Worm (Caenorhabditis elegans) whole organism, young adult: Measurements from ENCODE around the gene ZK381.62.
A peak's percentile ranks its signal among the peaks of the same experiment; 100 is the strongest.

Source experiments
- F39B2.1 ChIP-seq: fragments of 200-800 bp; sonication (Bioruptor generic); IDR thresholded peaks from 2 replicates; pipeline ENCODE4 v1.3.6; 2022; ENCODE audit warnings: missing genetic modification reagents, missing genetic modification characterization, missing compliant biosample characterization
- K11D2.4 ChIP-seq: fragments of 200-800 bp; sonication (Bioruptor generic); IDR thresholded peaks from 2 replicates; pipeline ENCODE4 v1.3.6; 2022; ENCODE audit warnings: missing genetic modification reagents, missing genetic modification characterization, missing compliant biosample characterization
- K12H6.12 ChIP-seq: fragments of 200-800 bp; sonication (Bioruptor generic); optimal IDR thresholded peaks from 2 replicates; lab custom pipeline; 2018; ENCODE audit warnings: mild to moderate bottlenecking, missing genetic modification characterization, missing compliant biosample characterization
- T26A5.8 ChIP-seq: sonication (generic microtip); optimal IDR thresholded peaks from 2 replicates; lab custom pipeline; 2016; ENCODE audit warnings: missing genetic modification characterization, missing compliant biosample characterization
- Y56A3A.18 ChIP-seq: fragments of 200-800 bp; sonication (Bioruptor generic); IDR thresholded peaks from 2 replicates; pipeline ENCODE4 v1.3.6; 2022; ENCODE audit warnings: missing genetic modification reagents, missing genetic modification characterization, missing compliant biosample characterization
- athp-1 ChIP-seq: sonication (generic microtip); optimal IDR thresholded peaks from 2 replicates; lab custom pipeline; 2017; ENCODE audit warnings: mild to moderate bottlenecking, missing genetic modification characterization, missing compliant biosample characterization
- attf-3 ChIP-seq: fragments of 200-800 bp; sonication (Bioruptor generic); conservative IDR thresholded peaks from 2 replicates; pipeline ENCODE4 v1.3.6; 2022; ENCODE audit warnings: missing genetic modification reagents, missing genetic modification characterization, missing compliant biosample characterization
- attf-5 ChIP-seq: fragments of 200-800 bp; sonication (Bioruptor generic); optimal IDR thresholded peaks from 2 replicates; lab custom pipeline; 2018; ENCODE audit warnings: mild to moderate bottlenecking, missing genetic modification characterization, missing compliant biosample characterization
- attf-6 ChIP-seq: fragments of 200-800 bp; sonication (Bioruptor generic); IDR thresholded peaks from 2 replicates; pipeline ENCODE4 v1.3.6; 2022; ENCODE audit warnings: missing genetic modification reagents, missing genetic modification characterization, missing compliant biosample characterization
- ceh-100 ChIP-seq: fragments of 200-800 bp; sonication (Bioruptor generic); IDR thresholded peaks from 2 replicates; pipeline ENCODE4 v1.3.6; 2022; ENCODE audit warnings: missing genetic modification reagents, missing genetic modification characterization, missing compliant biosample characterization
- ceh-27 ChIP-seq: fragments of 200-800 bp; sonication (Bioruptor generic); optimal IDR thresholded peaks from 2 replicates; lab custom pipeline; 2018; ENCODE audit warnings: mild to moderate bottlenecking, missing genetic modification characterization, moderate library complexity, missing compliant biosample characterization
- ceh-79 ChIP-seq: sonication (generic microtip); optimal IDR thresholded peaks from 2 replicates; lab custom pipeline; 2017; ENCODE audit warnings: mild to moderate bottlenecking, missing genetic modification characterization, missing compliant biosample characterization
- chd-7 ChIP-seq: sonication (generic microtip); optimal IDR thresholded peaks from 2 replicates; lab custom pipeline; 2016; ENCODE audit warnings: mild to moderate bottlenecking, missing genetic modification characterization, moderate library complexity, missing compliant biosample characterization
- dox-1 ChIP-seq: fragments of 200-800 bp; sonication (Bioruptor generic); IDR thresholded peaks from 2 replicates; pipeline ENCODE4 v1.3.6; 2022; ENCODE audit warnings: missing genetic modification reagents, missing genetic modification characterization, missing compliant biosample characterization
- dpl-1 ChIP-seq: fragments of 150-350 bp; optimal IDR thresholded peaks from 2 replicates; lab custom pipeline; 2014; ENCODE audit warnings: missing biosample characterization, missing genetic modification reagents, missing genetic modification characterization
- efl-1 ChIP-seq: fragments of 150-350 bp; optimal IDR thresholded peaks from 2 replicates; lab custom pipeline; 2014; ENCODE audit warnings: missing biosample characterization, missing genetic modification reagents, missing genetic modification characterization
- egrh-3 ChIP-seq: fragments of 200-800 bp; sonication (Bioruptor generic); IDR thresholded peaks from 2 replicates; pipeline ENCODE4 v1.3.6; 2022; ENCODE audit warnings: missing genetic modification reagents, missing genetic modification characterization, missing compliant biosample characterization
- ets-4 ChIP-seq: fragments of 200-800 bp; sonication (Bioruptor generic); optimal IDR thresholded peaks from 2 replicates; lab custom pipeline; 2018; ENCODE audit warnings: mild to moderate bottlenecking, missing genetic modification characterization, missing compliant biosample characterization
- him-1 ChIP-seq: sonication (generic microtip); optimal IDR thresholded peaks from 2 replicates; lab custom pipeline; 2016; ENCODE audit warnings: missing genotype, missing genetic modification reagents, missing genetic modification characterization, missing compliant biosample characterization
- hsf-1 ChIP-seq: fragments of 200-800 bp; sonication (Bioruptor generic); IDR thresholded peaks from 2 replicates; pipeline ENCODE4 v1.3.6; 2022; ENCODE audit warnings: missing genetic modification reagents, missing genetic modification characterization, missing compliant biosample characterization
- lag-1 ChIP-seq: fragments of 200-800 bp; sonication (Bioruptor generic); IDR thresholded peaks from 2 replicates; pipeline ENCODE4 v1.3.6; 2022; ENCODE audit warnings: missing genetic modification reagents, missing genetic modification characterization, missing compliant biosample characterization
- lin-26 ChIP-seq: fragments of 200-800 bp; sonication (Bioruptor generic); IDR thresholded peaks from 2 replicates; pipeline ENCODE4 v1.3.6; 2022; ENCODE audit warnings: missing genetic modification reagents, missing genetic modification characterization, missing compliant biosample characterization
- madf-3 ChIP-seq: fragments of 200-800 bp; sonication (Bioruptor generic); IDR thresholded peaks from 2 replicates; pipeline ENCODE4 v1.3.6; 2022; ENCODE audit warnings: missing genetic modification reagents, missing genetic modification characterization, missing compliant biosample characterization
- madf-8 ChIP-seq: fragments of 200-800 bp; sonication (Bioruptor generic); conservative IDR thresholded peaks from 2 replicates; pipeline ENCODE4 v1.3.6; 2022; ENCODE audit warnings: missing genetic modification reagents, missing genetic modification characterization, missing compliant biosample characterization
- mxl-1 ChIP-seq: sonication (generic microtip); optimal IDR thresholded peaks from 2 replicates; lab custom pipeline; 2016; ENCODE audit warnings: missing genetic modification characterization, missing compliant biosample characterization
- nfya-1 ChIP-seq: sonication (generic microtip); optimal IDR thresholded peaks from 2 replicates; lab custom pipeline; 2017; ENCODE audit warnings: antibody characterized with exemption, missing compliant biosample characterization, missing genetic modification characterization, borderline replicate concordance; ENCODE audit not compliant: insufficient read depth
- nfyb-1 ChIP-seq: fragments of 200-800 bp; sonication (Bioruptor generic); IDR thresholded peaks from 2 replicates; pipeline ENCODE4 v1.3.6; 2022; ENCODE audit warnings: missing genetic modification reagents, missing genetic modification characterization, missing compliant biosample characterization
- nhr-27 ChIP-seq: fragments of 200-800 bp; sonication (Bioruptor generic); optimal IDR thresholded peaks from 2 replicates; lab custom pipeline; 2018; ENCODE audit warnings: mild to moderate bottlenecking, missing genetic modification characterization, moderate library complexity, missing compliant biosample characterization
- nhr-80 ChIP-seq: sonication (generic microtip); optimal IDR thresholded peaks from 2 replicates; lab custom pipeline; 2016; ENCODE audit warnings: missing genetic modification characterization, missing compliant biosample characterization
- pbrm-1 ChIP-seq: fragments of 200-800 bp; sonication (Bioruptor generic); IDR thresholded peaks from 2 replicates; pipeline ENCODE4 v1.3.6; 2022; ENCODE audit warnings: missing genetic modification reagents, missing genetic modification characterization, missing compliant biosample characterization
- rcor-1 ChIP-seq: fragments of 200-800 bp; sonication (Bioruptor generic); IDR thresholded peaks from 2 replicates; pipeline ENCODE4 v1.3.6; 2022; ENCODE audit warnings: missing genetic modification reagents, missing genetic modification characterization, missing compliant biosample characterization
- tbp1 ChIP-seq: fragments of 200-800 bp; sonication (Bioruptor generic); optimal IDR thresholded peaks from 2 replicates; lab custom pipeline; 2018; ENCODE audit warnings: mild to moderate bottlenecking, missing genetic modification characterization, missing compliant biosample characterization
- tlf-1 ChIP-seq: fragments of 200-800 bp; sonication (Bioruptor generic); optimal IDR thresholded peaks from 2 replicates; lab custom pipeline; 2018; ENCODE audit warnings: mild to moderate bottlenecking, missing genetic modification characterization, missing compliant biosample characterization
- unc-130 ChIP-seq: sonication (generic microtip); optimal IDR thresholded peaks from 2 replicates; lab custom pipeline; 2016; ENCODE audit warnings: missing genetic modification reagents, missing genetic modification characterization, missing compliant biosample characterization
- zfh-2 ChIP-seq: fragments of 200-800 bp; sonication (Bioruptor generic); conservative IDR thresholded peaks from 2 replicates; pipeline ENCODE4 v1.3.6; 2022; ENCODE audit warnings: missing genetic modification reagents, missing genetic modification characterization, missing compliant biosample characterization
- zim-3 ChIP-seq: sonication (generic microtip); optimal IDR thresholded peaks from 2 replicates; lab custom pipeline; 2017; ENCODE audit warnings: mild to moderate bottlenecking, missing genetic modification characterization, moderate library complexity, missing compliant biosample characterization

ZK381.62 gene

ce11 chrIV:7011728-7012127 is 40.6 kb upstream of the ZK381.62 start, which contains the start of gene trxr-1:
Gene trxr-1 (plus strand): TSS chrIV:7011954.
- TF ChIP-seq ceh-27 (GFP tag; lab: Kevin White, UChicago), result no peak
- TF ChIP-seq, all 124 proteins: peak for 0

ce11 chrIV:7010835-7011234 is 39.7 kb upstream of the ZK381.62 start, which contains the start of gene C25A8.1:
Gene C25A8.1 (plus strand): TSS chrIV:7011135.
- TF ChIP-seq athp-1 (tag; lab: Kevin White, UChicago) (no peak), Y56A3A.18 (no peak), tbp1 (no peak), ceh-100 (GFP tag; lab: Robert Waterston, UW) (no peak), nhr-27 (tag; lab: Kevin White, UChicago) (no peak), ceh-27 (GFP tag; lab: Kevin White, UChicago) (no peak), rcor-1 (GFP tag; lab: Robert Waterston, UW) (no peak)

- no peak for TF ChIP-seq unc-130 (GFP tag; lab: Kevin White, UChicago)
- TF ChIP-seq egrh-3 (GFP tag; lab: Robert Waterston, UW), result peak; percentile 23; the same call in 1 of the 2 replicates
- peak; percentile 73 for TF ChIP-seq zfh-2 (GFP tag; lab: Robert Waterston, UW)
- TF ChIP-seq, all 124 proteins: peak for 2
Observed at ce11 chrIV:7010195-7010594, 39.1 kb upstream of the ZK381.62 start.

DNA sequence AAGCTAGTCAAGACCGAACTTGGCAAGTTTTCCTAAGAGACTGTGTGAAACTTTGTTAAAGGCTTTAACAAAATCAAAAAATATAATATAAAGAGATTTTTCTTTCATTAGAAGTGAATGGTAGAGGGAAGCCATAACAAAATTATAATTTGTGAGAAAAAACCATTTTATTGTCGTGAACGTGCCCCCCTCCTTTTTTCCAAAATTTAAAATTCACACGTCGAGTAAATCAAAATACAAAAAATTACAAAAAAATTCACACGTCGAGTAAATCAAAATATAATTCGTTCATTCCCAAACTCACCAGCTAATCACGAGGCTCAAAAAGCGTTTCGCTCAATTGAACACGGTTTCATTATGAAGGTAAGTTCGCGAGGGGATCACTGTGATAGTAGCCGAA is 38.4 kb upstream of the ZK381.62 start, which contains the start of gene C25A8.2:
TSS of gene C25A8.2 (plus strand) at position 301 of the 400 bp plus-strand sequence.
- TF ChIP-seq T26A5.8 (no peak), madf-3 (GFP tag; lab: Robert Waterston, UW) (no peak), dox-1 (GFP tag; lab: Robert Waterston, UW) (no peak), chd-7 (no peak), F39B2.1 (GFP tag; lab: Robert Waterston, UW) (no peak), mxl-1 (tag; lab: Kevin White, UChicago) (no peak), ceh-27 (GFP tag; lab: Kevin White, UChicago) (no peak), K12H6.12 (tag; lab: Kevin White, UChicago) (no peak), ets-4 (no peak), lag-1 (GFP tag; lab: Robert Waterston, UW) (no peak)

DNA sequence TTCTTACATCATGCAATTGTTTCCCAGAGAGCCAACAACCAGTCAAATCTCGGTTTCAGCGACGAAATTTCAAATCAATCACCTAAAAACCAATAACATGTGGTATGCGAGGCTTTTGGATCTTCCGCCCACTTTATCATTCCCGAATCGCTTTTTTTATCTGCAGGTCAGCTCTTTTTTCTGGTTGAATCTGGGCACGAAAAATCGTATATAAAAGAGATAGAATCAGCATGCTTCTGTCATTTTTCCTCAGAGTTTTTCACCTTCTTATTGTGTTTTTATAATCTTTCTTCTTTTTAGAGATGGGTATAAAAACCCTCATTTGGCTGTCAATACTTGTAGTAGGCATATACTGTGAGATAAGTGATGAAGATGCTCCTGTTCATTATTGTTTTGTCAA is 32.2 kb upstream of the ZK381.62 start, which contains the start of gene cht-3:
TSS of gene cht-3 (plus strand) at position 301 of the 400 bp plus-strand sequence.
- no peak for TF ChIP-seq lag-1 (GFP tag; lab: Robert Waterston, UW)

- no peak for TF ChIP-seq tlf-1
- TF ChIP-seq nfyb-1 (GFP tag; lab: Robert Waterston, UW), result no peak
Observed at ce11 chrIV:6999206-6999605, 28.1 kb upstream of the ZK381.62 start, which contains the start of gene C25A8.5. Gene C25A8.5 (plus strand): TSS chrIV:6999506.

DNA sequence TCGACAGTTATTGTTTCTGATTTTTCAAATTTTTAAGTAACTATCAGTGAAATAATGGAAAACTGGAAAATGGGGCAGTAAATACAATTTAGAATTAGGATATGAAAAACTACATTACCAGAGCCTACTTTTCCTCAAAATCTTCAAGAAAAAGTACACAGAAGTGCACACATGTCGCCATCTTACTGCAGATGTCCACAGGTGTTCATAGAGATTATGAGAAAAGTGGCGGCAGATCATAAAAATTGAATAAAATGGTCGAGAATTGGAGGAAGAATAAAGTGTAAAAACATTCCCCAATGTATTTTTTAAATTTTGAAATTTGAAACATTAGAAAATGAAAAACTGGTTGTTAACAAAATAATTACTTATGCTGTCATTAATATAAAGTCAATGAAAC is 26.8 kb upstream of the ZK381.62 start:
- TF ChIP-seq nhr-80 (tag; lab: Kevin White, UChicago), result no peak
- no peak for TF ChIP-seq attf-3 (GFP tag; lab: Robert Waterston, UW)
- no peak for TF ChIP-seq madf-8 (GFP tag; lab: Robert Waterston, UW)
- TF ChIP-seq K11D2.4 (GFP tag; lab: Robert Waterston, UW), result no peak
- TF ChIP-seq rcor-1 (GFP tag; lab: Robert Waterston, UW), result no peak
- TF ChIP-seq nfya-1 (tag; lab: Kevin White, UChicago), result no peak
- no peak for TF ChIP-seq ceh-79 (tag; lab: Kevin White, UChicago)
- TF ChIP-seq lin-26 (GFP tag; lab: Robert Waterston, UW), result no peak
- TF ChIP-seq hsf-1 (GFP tag; lab: Robert Waterston, UW), result no peak
- no peak for TF ChIP-seq pbrm-1 (GFP tag; lab: Robert Waterston, UW)
- no peak for TF ChIP-seq him-1
- TF ChIP-seq attf-5 (GFP tag; lab: Kevin White, UChicago), result no peak
- no peak for TF ChIP-seq efl-1 (GFP tag; lab: Kevin White, UChicago)
- TF ChIP-seq chd-7, result no peak
- no peak for TF ChIP-seq attf-6 (GFP tag; lab: Robert Waterston, UW)
- no peak for TF ChIP-seq zim-3 (tag; lab: Kevin White, UChicago)
- TF ChIP-seq K12H6.12 (tag; lab: Kevin White, UChicago), result no peak
- no peak for TF ChIP-seq unc-130 (GFP tag; lab: Kevin White, UChicago)
- TF ChIP-seq dpl-1 (GFP tag; lab: Kevin White, UChicago), result no peak
